Worm (Caenorhabditis elegans) whole organism, L4 larva: ENCODE measurements around the gene rpl-37.

Experiments used
- egl-43 ChIP-seq: fragments of 200-800 bp; sonication (Bioruptor generic); IDR thresholded peaks from 2 replicates; pipeline ENCODE4 v1.3.6; 2022; ENCODE audit warnings: missing genetic modification reagents, missing genetic modification characterization, missing compliant biosample characterization
- fos-1 ChIP-seq: fragments of 150-350 bp; optimal IDR thresholded peaks from 2 replicates; lab custom pipeline; 2014; ENCODE audit warnings: missing biosample characterization, missing genetic modification characterization
- lin-13 ChIP-seq: fragments of 150-350 bp; optimal IDR thresholded peaks from 2 replicates; lab custom pipeline; 2014; ENCODE audit warnings: missing biosample characterization, missing genetic modification reagents, missing genetic modification characterization
- mes-2 ChIP-seq: sonication (generic microtip); optimal IDR thresholded peaks from 2 replicates; lab custom pipeline; 2016; ENCODE audit warnings: missing genotype, mild to moderate bottlenecking, missing genetic modification characterization, missing compliant biosample characterization; ENCODE audit not compliant: poor library complexity, severe bottlenecking

ce11 chrIII:3543071-3543470, 14.6 kb downstream of the rpl-37 start:
- no peak for TF ChIP-seq lin-13 (GFP tag; lab: Kevin White, UChicago)
- no peak for TF ChIP-seq fos-1 (tag; lab: Kevin White, UChicago)
- no peak for TF ChIP-seq mes-2 (tag; lab: Kevin White, UChicago)
- TF ChIP-seq egl-43 (GFP tag; lab: Robert Waterston, UW), result no peak
